Fruit fly (Drosophila melanogaster): ENCODE measurements around the gene CG14115.

Gene CG14115

dm6 chr3L:13022854-13023560 lies 38.2 kb downstream of the CG14115 start, which contains the start of gene RpS12 (continued):
- TF ChIP-seq CG2129 (GFP tag; IDR thresholded peaks at IDR 0.05; ENCODE audit: partially characterized antibody) (peak; percentile 52), Meics (GFP tag; optimal IDR thresholded peaks at IDR 0.05) (peak; percentile 89), Opbp (GFP tag; IDR thresholded peaks at IDR 0.05; ENCODE audit: partially characterized antibody) (peak; percentile 90), Fer2 (tag; optimal IDR thresholded peaks at IDR 0.05) (peak; percentile 56), sr (GFP tag; IDR thresholded peaks at IDR 0.05) (peak; percentile 79), jigr1 (GFP tag; IDR thresholded peaks at IDR 0.05) (no peak), ewg (GFP tag; optimal IDR thresholded peaks at IDR 0.05) (peak; percentile 57), H15 (GFP tag; IDR thresholded peaks at IDR 0.05) (peak; percentile 79; the same call in 2 of the 3 replicates), CG16779 (GFP tag; IDR thresholded peaks at IDR 0.05) (peak; percentile 69), Atf-2 (GFP tag; optimal IDR thresholded peaks at IDR 0.05) (peak; percentile 65), Adf1 (GFP tag; IDR thresholded peaks at IDR 0.05) (peak; percentile 7; the same call in 1 of the 2 replicates), fd102C (GFP tag; optimal IDR thresholded peaks at IDR 0.05) (peak; percentile 74), sna (GFP tag; IDR thresholded peaks at IDR 0.05; ENCODE audit: partially characterized antibody) (peak; percentile 55; the same call in 1 of the 2 replicates), grau (tag; optimal IDR thresholded peaks at IDR 0.05) (peak; percentile 68), caup (GFP tag; optimal IDR thresholded peaks at IDR 0.05; ENCODE audit: severe bottlenecking) (peak; percentile 93), lola (GFP tag; optimal IDR thresholded peaks at IDR 0.05) (peak in 2 of 3 experiments; percentile 15 to 51), CG4282 (GFP tag; optimal IDR thresholded peaks at IDR 0.05) (peak; percentile 62), danr (GFP tag; IDR thresholded peaks at IDR 0.05) (no peak), CG30020 (tag; optimal IDR thresholded peaks at IDR 0.05) (peak; percentile 81), fd3F (GFP tag; optimal IDR thresholded peaks at IDR 0.05) (peak; percentile 64), C15 (GFP tag; IDR thresholded peaks at IDR 0.05) (0 out of 3 replicates have a peak, but pooled peaks have one; percentile 5), Hr3 (GFP tag; optimal IDR thresholded peaks at IDR 0.05) (peak; percentile 55), CG6813 (GFP tag; optimal IDR thresholded peaks at IDR 0.05) (peak; percentile 87), CG43689 (GFP tag; IDR thresholded peaks at IDR 0.05) (peak; percentile 36; the same call in 1 of the 2 replicates), CG13624 (GFP tag; optimal IDR thresholded peaks at IDR 0.05) (peak; percentile 84), pnt (GFP tag; optimal IDR thresholded peaks at IDR 0.05) (peak; percentile 64), CG15514 (GFP tag; optimal IDR thresholded peaks at IDR 0.05) (peak; percentile 87), CG8388 (GFP tag; optimal IDR thresholded peaks at IDR 0.05) (peak; percentile 33), hbn (GFP tag; IDR thresholded peaks at IDR 0.05; ENCODE audit: partially characterized antibody) (peak; percentile 63), CG11247 (GFP tag; IDR thresholded peaks at IDR 0.05) (peak; percentile 85), sug (tag; optimal IDR thresholded peaks at IDR 0.05) (peak; percentile 53), Dref (GFP tag; IDR thresholded peaks at IDR 0.05) (peak; percentile 92), fd96Cb (tag; optimal IDR thresholded peaks at IDR 0.05) (peak; percentile 34), dati (GFP tag; IDR thresholded peaks at IDR 0.05) (peak; percentile 20; the same call in 1 of the 2 replicates), CG12104 (GFP tag; optimal IDR thresholded peaks at IDR 0.05) (peak; percentile 77), zen (tag; optimal IDR thresholded peaks at IDR 0.05) (peak; percentile 52), kni (GFP tag; optimal IDR thresholded peaks at IDR 0.05) (peak; percentile 22), bowl (GFP tag; IDR thresholded peaks at IDR 0.05) (peak; percentile 54; the same call in 1 of the 2 replicates), peb (GFP tag; IDR thresholded peaks at IDR 0.05) (0 out of 2 replicates have a peak, but pooled peaks have one; percentile 21), lbe (GFP tag; optimal IDR thresholded peaks at IDR 0.05) (peak; percentile 67), Hr78 (GFP tag; optimal IDR thresholded peaks at IDR 0.05) (no peak), ttk (GFP tag; IDR thresholded peaks at IDR 0.05) (peak; percentile 69), Mrtf (GFP tag; IDR thresholded peaks at IDR 0.05) (peak; percentile 77; the same call in 2 of the 3 replicates), p53 (GFP tag; optimal IDR thresholded peaks at IDR 0.05) (peak; percentile 64), gcm2 (GFP tag; optimal IDR thresholded peaks at IDR 0.05) (peak; percentile 83), Vsx1 (GFP tag; optimal IDR thresholded peaks at IDR 0.05) (peak; percentile 71), CkIIα-i1 (GFP tag; IDR thresholded peaks at IDR 0.05) (0 out of 2 replicates have a peak, but pooled peaks have one; percentile 38)
